Fruit fly (Drosophila melanogaster): ENCODE data around the gene CG32085.

The CG32085 gene

DNA sequence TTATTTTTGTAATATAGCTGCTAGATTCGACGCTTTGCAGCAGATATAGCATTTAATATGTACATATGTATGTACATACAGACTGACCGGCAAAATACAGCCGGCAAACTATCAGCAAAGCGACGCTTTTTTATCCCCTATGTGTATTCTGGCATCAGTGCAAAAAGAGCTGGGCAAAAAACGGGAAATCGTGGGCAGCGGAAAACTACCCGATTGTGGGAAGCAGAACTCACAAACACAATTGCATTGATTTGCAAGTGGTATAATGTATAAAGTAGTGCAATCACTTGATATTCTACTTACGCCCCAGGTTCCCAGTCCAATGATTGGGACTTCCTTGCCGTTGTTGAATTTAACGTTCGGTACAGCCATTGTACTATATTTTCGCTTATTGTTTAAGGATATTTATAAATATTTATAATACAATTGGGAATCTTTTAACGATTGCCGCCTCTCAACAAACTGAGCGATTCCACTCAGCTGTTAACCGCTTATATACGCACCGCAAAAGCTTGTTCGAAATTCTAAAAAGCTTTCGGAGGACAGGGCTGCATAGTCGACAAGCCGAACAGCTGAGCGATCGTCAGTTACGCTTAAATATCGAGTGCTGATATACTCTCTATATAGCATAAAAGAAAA lies 56.8 kb downstream of the CG32085 start (continued):
- TF ChIP-seq E2f2 (GFP tag; IDR thresholded peaks at IDR 0.05): peak; percentile 33
- TF ChIP-seq unc-4 (GFP tag; IDR thresholded peaks at IDR 0.05; ENCODE audit: partially characterized antibody): peak; percentile 21; the same call in 1 of the 2 replicates
- TF ChIP-seq CG34224 (GFP tag; IDR thresholded peaks at IDR 0.05; ENCODE audit: partially characterized antibody): peak; percentile 25; the same call in 1 of the 3 replicates
- no peak for TF ChIP-seq CG10321 (GFP tag; IDR thresholded peaks at IDR 0.05)
- TF ChIP-seq Bgb (GFP tag; IDR thresholded peaks at IDR 0.05; ENCODE audit: partially characterized antibody): peak; percentile 31; the same call in 1 of the 2 replicates
- TF ChIP-seq sna (GFP tag; IDR thresholded peaks at IDR 0.05; ENCODE audit: partially characterized antibody): no peak
- 0 out of 2 replicates have a peak, but pooled peaks have one; percentile 23 for TF ChIP-seq Drgx (GFP tag; IDR thresholded peaks at IDR 0.05)
- TF ChIP-seq nom (GFP tag; optimal IDR thresholded peaks at IDR 0.05): peak; percentile 68
- peak in 1 of 2 experiments; percentile 87 for TF ChIP-seq crp (GFP tag; optimal IDR thresholded peaks at IDR 0.05)
- peak; percentile 59 for TF ChIP-seq CG13287 (GFP tag; IDR thresholded peaks at IDR 0.05; ENCODE audit: partially characterized antibody)
- peak; percentile 16; the same call in 1 of the 3 replicates for TF ChIP-seq HLH4C (GFP tag; IDR thresholded peaks at IDR 0.05; ENCODE audit: partially characterized antibody)
- TF ChIP-seq sens (GFP tag): peak; percentile 46
- no peak for TF ChIP-seq chm (GFP tag; IDR thresholded peaks at IDR 0.05)
- TF ChIP-seq CG18619 (GFP tag; optimal IDR thresholded peaks at IDR 0.05): no peak
- peak; percentile 41; the same call in 1 of the 3 replicates for TF ChIP-seq row (GFP tag; IDR thresholded peaks at IDR 0.05)
- TF ChIP-seq Dp (GFP tag; optimal IDR thresholded peaks at IDR 0.05): peak; percentile 18

DNA sequence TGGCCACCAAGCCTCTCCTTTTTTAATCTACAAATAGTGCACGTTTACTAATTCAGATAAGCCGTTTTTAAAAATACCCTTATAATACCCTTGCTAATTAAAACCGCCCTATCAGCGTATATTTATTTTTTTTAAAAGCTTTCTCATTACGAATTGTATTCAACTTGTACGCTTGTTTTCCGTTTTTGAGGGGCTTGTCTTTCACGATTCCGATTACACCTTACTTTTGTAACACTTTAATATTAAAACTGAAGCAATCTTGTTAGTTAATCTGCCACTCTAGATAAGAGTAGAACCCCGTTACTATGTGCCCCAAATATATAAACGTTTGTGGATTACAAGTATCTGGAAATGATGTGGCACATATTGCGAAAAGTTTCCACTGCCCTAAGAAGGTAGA lies 57.4 kb downstream of the CG32085 start:
- TF ChIP-seq sug (tag; optimal IDR thresholded peaks at IDR 0.05): peak; percentile 44
- peak in 1 of 2 experiments; percentile 13 for TF ChIP-seq Pdp1 (GFP tag; optimal IDR thresholded peaks at IDR 0.05)
- TF ChIP-seq CG8478 (optimal IDR thresholded peaks at IDR 0.05): no peak
- TF ChIP-seq sens (GFP tag): peak; percentile 2
- no peak for TF ChIP-seq D (optimal IDR thresholded peaks at IDR 0.05)
- no peak for TF ChIP-seq D (GFP tag; optimal IDR thresholded peaks at IDR 0.05)
- peak; percentile 23 for TF ChIP-seq CG34376 (GFP tag; optimal IDR thresholded peaks at IDR 0.05)
- peak; percentile 41 for TF ChIP-seq D19A (tag; optimal IDR thresholded peaks at IDR 0.05)
- TF ChIP-seq exex (tag; optimal IDR thresholded peaks at IDR 0.05): peak; percentile 83
- peak; percentile 0 for TF ChIP-seq Vsx1 (GFP tag; optimal IDR thresholded peaks at IDR 0.05)
- peak; percentile 51 for TF ChIP-seq mirr (GFP tag; optimal IDR thresholded peaks at IDR 0.05)

DNA sequence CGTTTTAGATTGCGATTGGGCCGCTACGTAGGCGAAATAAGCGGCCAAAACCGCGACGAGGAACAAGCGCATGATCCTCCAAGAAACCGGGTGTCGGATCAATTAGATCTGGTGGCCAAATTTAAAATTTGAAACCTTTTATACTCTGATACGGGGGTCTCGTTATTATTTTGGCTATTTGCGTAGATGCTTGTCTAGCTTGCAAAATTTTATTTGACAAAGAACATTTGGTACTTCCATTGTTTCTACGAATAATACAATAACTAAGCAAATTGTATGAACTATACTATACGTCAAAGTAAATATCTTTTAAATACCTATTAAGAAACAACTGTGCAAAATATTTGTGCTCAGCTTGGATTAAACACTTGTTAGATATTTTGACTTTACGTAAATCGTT lies 60.1 kb downstream of the CG32085 start, which contains the start of gene Muc68Ca:
Muc68Ca (minus strand) TSS at position 101 of the 400 bp plus-strand sequence.
- TF ChIP-seq B-H2 (GFP tag; optimal IDR thresholded peaks at IDR 0.05) (no peak), unpg (GFP tag; optimal IDR thresholded peaks at IDR 0.05) (no peak), CG15601 (tag; optimal IDR thresholded peaks at IDR 0.05) (no peak), CG9817 (tag; optimal IDR thresholded peaks at IDR 0.05) (no peak), abd-A (tag; optimal IDR thresholded peaks at IDR 0.05) (no peak), chif (GFP tag; optimal IDR thresholded peaks at IDR 0.05) (no peak), Max (GFP tag; optimal IDR thresholded peaks at IDR 0.05) (no peak), fu2 (GFP tag; optimal IDR thresholded peaks at IDR 0.05) (no peak), CG11085 (GFP tag; IDR thresholded peaks at IDR 0.05) (no peak)

Data from whole organism, embryonic.